Worm (Caenorhabditis elegans): ENCODE measurements around the gene F33C8.4.

Gene F33C8.4

ce11 chrX:14771682-14772081 is 39.6 kb downstream of the F33C8.4 start, which contains the start of gene Y16B4A.2:
TSS of gene Y16B4A.2 (minus strand) at chrX:14771851.
- TF ChIP-seq cog-1 (tag; optimal IDR thresholded peaks at IDR 0.05): no peak
- no peak for TF ChIP-seq tab-1 (GFP tag; IDR thresholded peaks at IDR 0.05)
- TF ChIP-seq ztf-29 (GFP tag; IDR thresholded peaks at IDR 0.05): no peak
- TF ChIP-seq klf-2 (GFP tag; conservative IDR thresholded peaks at IDR 0.05): no peak
- no peak for TF ChIP-seq ztf-23 (GFP tag; IDR thresholded peaks at IDR 0.05)
- no peak for TF ChIP-seq flt-1 (GFP tag; IDR thresholded peaks at IDR 0.05)
- TF ChIP-seq T22C8.4 (GFP tag; IDR thresholded peaks at IDR 0.05): no peak
- no peak for TF ChIP-seq med-1 (GFP tag; optimal IDR thresholded peaks at IDR 0.05; ENCODE audit: insufficient read depth)
- no peak for TF ChIP-seq ref-1 (GFP tag; conservative IDR thresholded peaks at IDR 0.05)

- TF ChIP-seq ref-1 (GFP tag; conservative IDR thresholded peaks at IDR 0.05): no peak
- no peak for TF ChIP-seq klf-2 (GFP tag; conservative IDR thresholded peaks at IDR 0.05)
- no peak for TF ChIP-seq ztf-29 (GFP tag; IDR thresholded peaks at IDR 0.05)
- TF ChIP-seq cog-1 (tag; optimal IDR thresholded peaks at IDR 0.05): no peak
- TF ChIP-seq T22C8.4 (GFP tag; IDR thresholded peaks at IDR 0.05): no peak
- no peak for TF ChIP-seq tab-1 (GFP tag; IDR thresholded peaks at IDR 0.05)
- TF ChIP-seq ztf-23 (GFP tag; IDR thresholded peaks at IDR 0.05): no peak
- TF ChIP-seq flt-1 (GFP tag; IDR thresholded peaks at IDR 0.05): no peak
- no peak for TF ChIP-seq med-1 (GFP tag; optimal IDR thresholded peaks at IDR 0.05; ENCODE audit: insufficient read depth)
Observed at ce11 chrX:14773238-14773637, 41.2 kb downstream of the F33C8.4 start, which contains the start of gene unc-3. TSS of gene unc-3 (plus strand) at chrX:14773538.

- no peak for TF ChIP-seq flt-1 (GFP tag; IDR thresholded peaks at IDR 0.05)
- no peak for TF ChIP-seq ztf-23 (GFP tag; IDR thresholded peaks at IDR 0.05)
- TF ChIP-seq cog-1 (tag; optimal IDR thresholded peaks at IDR 0.05): no peak
- TF ChIP-seq ref-1 (GFP tag; conservative IDR thresholded peaks at IDR 0.05): no peak
- no peak for TF ChIP-seq klf-2 (GFP tag; conservative IDR thresholded peaks at IDR 0.05)
Observed at ce11 chrX:14775222-14775621, 43.1 kb downstream of the F33C8.4 start.

- TF ChIP-seq T22C8.4 (GFP tag; IDR thresholded peaks at IDR 0.05) (no peak), flt-1 (GFP tag; IDR thresholded peaks at IDR 0.05) (no peak), ztf-23 (GFP tag; IDR thresholded peaks at IDR 0.05) (no peak), cog-1 (tag; optimal IDR thresholded peaks at IDR 0.05) (no peak), tab-1 (GFP tag; IDR thresholded peaks at IDR 0.05) (no peak), ztf-29 (GFP tag; IDR thresholded peaks at IDR 0.05) (no peak), med-1 (GFP tag; optimal IDR thresholded peaks at IDR 0.05; ENCODE audit: insufficient read depth) (no peak), klf-2 (GFP tag; conservative IDR thresholded peaks at IDR 0.05) (no peak), ref-1 (GFP tag; conservative IDR thresholded peaks at IDR 0.05) (no peak)
Observed at ce11 chrX:14776312-14776711, 44.2 kb downstream of the F33C8.4 start.

- TF ChIP-seq med-1 (GFP tag; optimal IDR thresholded peaks at IDR 0.05; ENCODE audit: insufficient read depth) (no peak), cog-1 (tag; optimal IDR thresholded peaks at IDR 0.05) (no peak), ztf-23 (GFP tag; IDR thresholded peaks at IDR 0.05) (no peak), T22C8.4 (GFP tag; IDR thresholded peaks at IDR 0.05) (no peak), ref-1 (GFP tag; conservative IDR thresholded peaks at IDR 0.05) (no peak), ztf-29 (GFP tag; IDR thresholded peaks at IDR 0.05) (no peak)
Observed at ce11 chrX:14778112-14778511, 46.0 kb downstream of the F33C8.4 start.

ce11 chrX:14780176-14780575 is 48.1 kb downstream of the F33C8.4 start:
- no peak for TF ChIP-seq T22C8.4 (GFP tag; IDR thresholded peaks at IDR 0.05)
- TF ChIP-seq ztf-23 (GFP tag; IDR thresholded peaks at IDR 0.05): no peak
- no peak for TF ChIP-seq flt-1 (GFP tag; IDR thresholded peaks at IDR 0.05)

ce11 chrX:14783434-14784142 is 51.5 kb downstream of the F33C8.4 start:
- TF ChIP-seq med-1 (GFP tag; optimal IDR thresholded peaks at IDR 0.05; ENCODE audit: insufficient read depth) (no peak), ztf-29 (GFP tag; IDR thresholded peaks at IDR 0.05) (no peak), tab-1 (GFP tag; IDR thresholded peaks at IDR 0.05) (no peak), T22C8.4 (GFP tag; IDR thresholded peaks at IDR 0.05) (no peak), flt-1 (GFP tag; IDR thresholded peaks at IDR 0.05) (no peak), klf-2 (GFP tag; conservative IDR thresholded peaks at IDR 0.05) (no peak), cog-1 (tag; optimal IDR thresholded peaks at IDR 0.05) (no peak), ztf-23 (GFP tag; IDR thresholded peaks at IDR 0.05) (no peak)
